Fruit fly (Drosophila melanogaster) whole organism, prepupa: ENCODE results near the gene CG33191.

ENCODE experiments used
- CG10631 ChIP-seq: fragments of 200-800 bp; sonication (Bioruptor generic); optimal IDR thresholded peaks from 2 replicates; lab custom pipeline; 2016; ENCODE audit warnings: missing biosample characterization, missing genetic modification characterization
- CG10669 ChIP-seq: fragments of 200-800 bp; sonication (Bioruptor generic); optimal IDR thresholded peaks from 3 replicates; lab custom pipeline; 2018; ENCODE audit warnings: missing biosample characterization, mild to moderate bottlenecking, missing genetic modification characterization, moderate library complexity
- CG11294 ChIP-seq: fragments of 200-800 bp; sonication (Bioruptor generic); IDR thresholded peaks from 2 replicates; pipeline ENCODE4 v1.3.6; 2022; ENCODE audit warnings: missing biosample characterization, missing genetic modification characterization
- CG11762 ChIP-seq: fragments of 200-800 bp; sonication (Bioruptor generic); optimal IDR thresholded peaks from 3 replicates; lab custom pipeline; 2016; ENCODE audit warnings: missing biosample characterization, missing genetic modification characterization; ENCODE audit not compliant: insufficient read depth
- CG15336 ChIP-seq: fragments of 200-800 bp; sonication (Bioruptor generic); IDR thresholded peaks from 2 replicates; pipeline ENCODE4 v1.3.6; 2022; ENCODE audit warnings: missing biosample characterization, missing genetic modification characterization
- CG1621 ChIP-seq: fragments of 200-800 bp; sonication (Bioruptor generic); optimal IDR thresholded peaks from 3 replicates; lab custom pipeline; 2018; ENCODE audit warnings: missing biosample characterization, mild to moderate bottlenecking, missing genetic modification characterization
- CG16779 ChIP-seq: fragments of 200-800 bp; sonication (Bioruptor generic); optimal IDR thresholded peaks from 3 replicates; lab custom pipeline; 2017; ENCODE audit warnings: missing biosample characterization, mild to moderate bottlenecking, missing genetic modification characterization
- CG3032 ChIP-seq: fragments of 200-800 bp; optimal IDR thresholded peaks from 2 replicates; lab custom pipeline; 2019; ENCODE audit warnings: missing biosample characterization, mild to moderate bottlenecking, missing genetic modification characterization, moderate library complexity
- CG31627 ChIP-seq: fragments of 200-800 bp; sonication (Bioruptor generic); optimal IDR thresholded peaks from 3 replicates; lab custom pipeline; 2016; ENCODE audit warnings: missing biosample characterization, missing genetic modification characterization
- CG32006 ChIP-seq: fragments of 200-800 bp; sonication (Bioruptor generic); optimal IDR thresholded peaks from 3 replicates; lab custom pipeline; 2017; ENCODE audit warnings: missing biosample characterization, mild to moderate bottlenecking, missing genetic modification characterization
- CG34406 ChIP-seq: fragments of 200-800 bp; sonication (Bioruptor generic); optimal IDR thresholded peaks from 3 replicates; lab custom pipeline; 2016; ENCODE audit warnings: missing biosample characterization, missing genetic modification characterization
- CG4318 ChIP-seq: fragments of 200-800 bp; sonication (Bioruptor generic); optimal IDR thresholded peaks from 3 replicates; lab custom pipeline; 2017; ENCODE audit warnings: missing biosample characterization, mild to moderate bottlenecking, missing genetic modification characterization
- CG6163 ChIP-seq: fragments of 200-800 bp; sonication (Bioruptor generic); IDR thresholded peaks from 3 replicates; pipeline ENCODE4 v1.3.6; 2022; ENCODE audit warnings: missing biosample characterization, missing genetic modification characterization
- CG6276 ChIP-seq: fragments of 200-800 bp; sonication (Bioruptor generic); optimal IDR thresholded peaks from 2 replicates; lab custom pipeline; 2017; ENCODE audit warnings: missing biosample characterization, mild to moderate bottlenecking, missing genetic modification characterization
- CG6854 ChIP-seq: fragments of 200-800 bp; sonication (Bioruptor generic); optimal IDR thresholded peaks from 2 replicates; lab custom pipeline; 2017; ENCODE audit warnings: missing biosample characterization, mild to moderate bottlenecking, missing genetic modification characterization
- CG7368 ChIP-seq: fragments of 200-800 bp; sonication (Bioruptor generic); optimal IDR thresholded peaks from 3 replicates; lab custom pipeline; 2016; ENCODE audit warnings: missing biosample characterization, missing genetic modification characterization
- CG8119 ChIP-seq: fragments of 200-800 bp; sonication (Bioruptor generic); IDR thresholded peaks from 3 replicates; pipeline ENCODE4 v1.3.6; 2022; ENCODE audit warnings: missing biosample characterization, missing genetic modification characterization
- CG8319 ChIP-seq: fragments of 200-800 bp; sonication (Bioruptor generic); optimal IDR thresholded peaks from 3 replicates; lab custom pipeline; 2016; ENCODE audit warnings: missing biosample characterization, missing genetic modification characterization
- CG8632 ChIP-seq: fragments of 200-800 bp; sonication (Bioruptor generic); optimal IDR thresholded peaks from 3 replicates; lab custom pipeline; 2016; ENCODE audit warnings: missing biosample characterization, missing genetic modification characterization
- Eip75B ChIP-seq: fragments of 200-800 bp; sonication (Bioruptor generic); optimal IDR thresholded peaks from 3 replicates; lab custom pipeline; 2016; ENCODE audit warnings: missing biosample characterization, missing genetic modification characterization
- Eip78C ChIP-seq: fragments of 200-800 bp; sonication (Bioruptor generic); peaks from one replicate; lab custom pipeline; 2016; ENCODE audit warnings: missing biosample characterization, missing genetic modification characterization
- Eip93F ChIP-seq: fragments of 200-800 bp; sonication (Bioruptor generic); optimal IDR thresholded peaks from 2 replicates; lab custom pipeline; 2016; ENCODE audit warnings: missing biosample characterization, mild to moderate bottlenecking, missing genetic modification characterization
- Ets21C ChIP-seq: fragments of 200-800 bp; sonication (Bioruptor generic); optimal IDR thresholded peaks from 3 replicates; lab custom pipeline; 2016; ENCODE audit warnings: missing biosample characterization, missing genetic modification characterization
- Ets96B ChIP-seq: fragments of 200-800 bp; optimal IDR thresholded peaks from 2 replicates; lab custom pipeline; 2019; ENCODE audit warnings: missing biosample characterization, mild to moderate bottlenecking, missing genetic modification characterization, moderate library complexity
- Gug ChIP-seq: fragments of 200-800 bp; sonication (Bioruptor generic); IDR thresholded peaks from 2 replicates; pipeline ENCODE4 v1.3.6; 2022; ENCODE audit warnings: missing biosample characterization, missing genetic modification characterization
- Hr38 ChIP-seq: sonication (Bioruptor generic); optimal IDR thresholded peaks from 2 replicates; lab custom pipeline; 2016; ENCODE audit warnings: missing biosample characterization, missing genetic modification characterization
- Hr39 ChIP-seq: fragments of 200-800 bp; sonication (Bioruptor generic); optimal IDR thresholded peaks from 2 replicates; lab custom pipeline; 2016; ENCODE audit warnings: missing biosample characterization, missing genetic modification characterization
- Hr4 ChIP-seq: fragments of 200-800 bp; sonication (Bioruptor generic); optimal IDR thresholded peaks from 3 replicates; lab custom pipeline; 2016; ENCODE audit warnings: missing biosample characterization, missing genetic modification characterization
- Met ChIP-seq: fragments of 200-800 bp; sonication (Bioruptor generic); optimal IDR thresholded peaks from 3 replicates; lab custom pipeline; 2016; ENCODE audit warnings: missing biosample characterization, missing genetic modification characterization
- OdsH ChIP-seq: fragments of 200-800 bp; sonication (Bioruptor generic); optimal IDR thresholded peaks from 3 replicates; lab custom pipeline; 2016; ENCODE audit warnings: missing biosample characterization, missing genetic modification characterization
- Sox102F ChIP-seq: fragments of 200-800 bp; sonication (Bioruptor generic); optimal IDR thresholded peaks from 2 replicates; lab custom pipeline; 2016; ENCODE audit warnings: missing biosample characterization, mild to moderate bottlenecking, missing genetic modification characterization
- Sox14 ChIP-seq: fragments of 200-800 bp; sonication (Bioruptor generic); optimal IDR thresholded peaks from 3 replicates; lab custom pipeline; 2016; ENCODE audit warnings: missing biosample characterization, missing genetic modification characterization
- Sox15 ChIP-seq: fragments of 200-800 bp; sonication (Bioruptor generic); optimal IDR thresholded peaks from 3 replicates; lab custom pipeline; 2016; ENCODE audit warnings: missing biosample characterization, missing genetic modification characterization
- achi ChIP-seq: fragments of 200-800 bp; sonication (Bioruptor generic); optimal IDR thresholded peaks from 3 replicates; lab custom pipeline; 2016; ENCODE audit warnings: missing biosample characterization, missing genetic modification characterization
- cyc ChIP-seq: fragments of 200-800 bp; sonication (Bioruptor generic); optimal IDR thresholded peaks from 3 replicates; lab custom pipeline; 2016; ENCODE audit warnings: missing biosample characterization, missing genetic modification characterization
- dac ChIP-seq: fragments of 200-800 bp; sonication (Bioruptor generic); optimal IDR thresholded peaks from 2 replicates; lab custom pipeline; 2017; ENCODE audit warnings: missing biosample characterization, mild to moderate bottlenecking, missing genetic modification characterization
- dsx ChIP-seq: fragments of 200-800 bp; optimal IDR thresholded peaks from 3 replicates; lab custom pipeline; 2019; ENCODE audit warnings: missing biosample characterization, mild to moderate bottlenecking, missing genetic modification characterization, moderate library complexity; ENCODE audit not compliant: poor library complexity, severe bottlenecking
- eg ChIP-seq: fragments of 200-800 bp; sonication (Bioruptor generic); IDR thresholded peaks from 3 replicates; pipeline ENCODE4 v1.3.6; 2022; ENCODE audit warnings: missing biosample characterization, missing genetic modification characterization
- esn ChIP-seq: fragments of 200-800 bp; sonication (Bioruptor generic); optimal IDR thresholded peaks from 2 replicates; lab custom pipeline; 2016; ENCODE audit warnings: missing biosample characterization, mild to moderate bottlenecking, missing genetic modification characterization, moderate library complexity
- fkh ChIP-seq: fragments of 200-800 bp; sonication (Bioruptor generic); optimal IDR thresholded peaks from 3 replicates; lab custom pipeline; 2017; ENCODE audit warnings: missing biosample characterization, mild to moderate bottlenecking, missing genetic modification characterization, moderate library complexity
- lz ChIP-seq: fragments of 200-800 bp; sonication (Bioruptor generic); optimal IDR thresholded peaks from 3 replicates; lab custom pipeline; 2016; ENCODE audit warnings: missing biosample characterization, missing genetic modification characterization
- salr ChIP-seq, 2 experiments: fragments of 200-800 bp; sonication (Bioruptor generic); optimal IDR thresholded peaks; 3 replicates each; lab custom pipeline; 2016 to 2018; ENCODE audit warnings: missing biosample characterization in 2 of 2, missing genetic modification characterization in 2 of 2, mild to moderate bottlenecking in 1 of 2
- spab ChIP-seq: fragments of 200-800 bp; sonication (Bioruptor generic); optimal IDR thresholded peaks from 2 replicates; lab custom pipeline; 2017; ENCODE audit warnings: missing biosample characterization, mild to moderate bottlenecking, missing genetic modification characterization, missing genetic modification reagents
- ss ChIP-seq, 2 experiments: fragments of 200-800 bp; sonication (Bioruptor generic); optimal IDR thresholded peaks; 2 replicates in 1 of 2; 3 replicates in 1 of 2; lab custom pipeline; 2017 to 2018; ENCODE audit warnings: mild to moderate bottlenecking in 2 of 2, missing biosample characterization in 2 of 2, missing genetic modification characterization in 2 of 2, moderate library complexity in 1 of 2
- svp ChIP-seq: fragments of 200-800 bp; sonication (Bioruptor generic); peaks from one replicate; lab custom pipeline; 2016; ENCODE audit warnings: missing biosample characterization, missing genetic modification characterization
- topi ChIP-seq: fragments of 200-800 bp; sonication (Bioruptor generic); optimal IDR thresholded peaks from 3 replicates; lab custom pipeline; 2016; ENCODE audit warnings: missing biosample characterization, missing genetic modification characterization
- vri ChIP-seq: fragments of 200-800 bp; sonication (Bioruptor generic); optimal IDR thresholded peaks from 3 replicates; lab custom pipeline; 2016; ENCODE audit warnings: missing biosample characterization, mild to moderate bottlenecking, missing genetic modification characterization

CG33191 gene

dm6 chr3R:8808518-8808921, 28.8 kb upstream of the CG33191 start (continued):
- TF ChIP-seq CG4318 (GFP tag; lab: Kevin White, UChicago) (no peak), CG15336 (peak; percentile 31; the same call in 1 of the 2 replicates), Eip78C (peak; percentile 87), CG8319 (GFP tag; lab: Kevin White, UChicago) (peak; percentile 6), CG31627 (peak; percentile 63), CG8632 (GFP tag; lab: Kevin White, UChicago) (peak; percentile 62), CG32006 (GFP tag; lab: Kevin White, UChicago) (peak; percentile 38), CG10631 (peak; percentile 56), CG11294 (GFP tag; lab: Robert Waterston, UW) (no peak), CG11762 (GFP tag; lab: Kevin White, UChicago) (no peak), Sox102F (GFP tag; lab: Kevin White, UChicago) (peak; percentile 50), ss (GFP tag; optimal IDR thresholded peaks at IDR 0.05; lab: Kevin White, UChicago) (peak; percentile 13 to 65), svp (GFP tag; lab: Kevin White, UChicago) (peak; percentile 86), Sox14 (GFP tag; lab: Kevin White, UChicago) (peak; percentile 45), Ets21C (GFP tag; lab: Kevin White, UChicago) (peak; percentile 38), topi (GFP tag; lab: Kevin White, UChicago) (peak; percentile 67), lz (GFP tag; lab: Kevin White, UChicago) (peak; percentile 61), dac (no peak), cyc (GFP tag; lab: Kevin White, UChicago) (peak; percentile 51), Eip93F (no peak), Sox15 (GFP tag; lab: Kevin White, UChicago) (peak; percentile 40), CG6163 (GFP tag; lab: Robert Waterston, UW) (no peak), CG34406 (GFP tag; lab: Kevin White, UChicago) (peak; percentile 57), OdsH (GFP tag; lab: Kevin White, UChicago) (peak; percentile 64), CG7368 (GFP tag; lab: Kevin White, UChicago) (peak; percentile 28), Ets96B (tag; lab: Kevin White, UChicago) (peak; percentile 65), CG10669 (peak; percentile 67), Hr39 (GFP tag; lab: Kevin White, UChicago) (peak; percentile 54), vri (GFP tag; lab: Kevin White, UChicago) (peak; percentile 43)
- TF ChIP-seq, all 60 proteins: peak for 42

- peak; percentile 12; the same call in 1 of the 3 replicates for TF ChIP-seq CG6163 (GFP tag; lab: Robert Waterston, UW)
- TF ChIP-seq Eip75B (GFP tag; lab: Kevin White, UChicago), result no peak
- no peak for TF ChIP-seq eg (GFP tag; lab: Robert Waterston, UW)
- TF ChIP-seq Hr39 (GFP tag; lab: Kevin White, UChicago), result no peak
- TF ChIP-seq esn, result no peak
- peak; percentile 12 for TF ChIP-seq CG6854
- TF ChIP-seq Ets96B (tag; lab: Kevin White, UChicago), result no peak
- TF ChIP-seq topi (GFP tag; lab: Kevin White, UChicago), result no peak
- TF ChIP-seq Met (GFP tag; lab: Kevin White, UChicago), result no peak
- no peak for TF ChIP-seq CG10669
- peak; percentile 4 for TF ChIP-seq svp (GFP tag; lab: Kevin White, UChicago)
- TF ChIP-seq fkh (GFP tag; lab: Kevin White, UChicago), result peak; percentile 6
- TF ChIP-seq dsx, result peak; percentile 30
- TF ChIP-seq Ets21C (GFP tag; lab: Kevin White, UChicago), result no peak
- TF ChIP-seq ss (GFP tag; optimal IDR thresholded peaks at IDR 0.05; lab: Kevin White, UChicago), result peak in 1 of 2 experiments; percentile 9
- TF ChIP-seq spab (GFP tag; lab: Kevin White, UChicago), result no peak
- TF ChIP-seq CG7368 (GFP tag; lab: Kevin White, UChicago), result no peak
- no peak for TF ChIP-seq achi
- TF ChIP-seq CG6276, result no peak
- no peak for TF ChIP-seq salr (GFP tag; optimal IDR thresholded peaks at IDR 0.05; lab: Kevin White, UChicago)
- TF ChIP-seq CG31627, result no peak
- TF ChIP-seq CG4318 (GFP tag; lab: Kevin White, UChicago), result no peak
- no peak for TF ChIP-seq CG16779 (tag; lab: Kevin White, UChicago)
- TF ChIP-seq CG8119, result no peak
- no peak for TF ChIP-seq CG1621
- no peak for TF ChIP-seq CG3032 (tag; lab: Kevin White, UChicago)
- no peak for TF ChIP-seq Eip93F
- TF ChIP-seq vri (GFP tag; lab: Kevin White, UChicago), result peak; percentile 7
- TF ChIP-seq Eip78C, result peak; percentile 77
- TF ChIP-seq CG8319 (GFP tag; lab: Kevin White, UChicago), result no peak
- no peak for TF ChIP-seq cyc (GFP tag; lab: Kevin White, UChicago)
- no peak for TF ChIP-seq CG34406 (GFP tag; lab: Kevin White, UChicago)
- no peak for TF ChIP-seq Gug (GFP tag; lab: Robert Waterston, UW)
- no peak for TF ChIP-seq Hr38 (GFP tag; lab: Kevin White, UChicago)
- TF ChIP-seq Hr4 (GFP tag; lab: Kevin White, UChicago), result peak; percentile 20
Observed at dm6 chr3R:8807831-8808517, 28.3 kb upstream of the CG33191 start.
